Fruit fly (Drosophila melanogaster): ENCODE data around the gene ctp.
A peak's percentile ranks its signal among the peaks of the same experiment; 100 is the strongest.

Gene ctp

DNA sequence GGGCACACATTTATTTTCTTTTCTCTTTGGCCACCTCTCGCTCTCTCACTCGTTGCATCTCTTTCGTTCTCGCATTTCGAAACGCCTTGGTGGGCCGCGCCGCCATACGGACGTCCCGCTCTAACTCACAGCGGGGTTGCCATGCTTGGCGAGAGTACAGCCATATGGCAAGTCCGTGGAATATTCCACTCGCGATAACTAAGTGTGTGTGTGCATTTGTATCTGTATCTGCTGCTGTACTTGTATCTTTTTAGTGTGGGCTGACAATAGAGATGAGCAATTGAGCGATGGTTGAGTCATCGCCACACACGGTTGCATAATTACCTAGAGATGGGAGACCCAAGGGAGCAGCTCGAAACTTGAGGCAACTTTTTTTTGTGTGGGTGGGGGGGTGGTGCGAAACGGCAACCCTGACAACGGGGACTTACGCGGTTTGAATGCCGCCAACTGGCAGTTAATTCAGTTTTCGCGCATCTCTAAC lies 3.1 kb upstream of the ctp start (continued):
- peak; percentile 81 for TF ChIP-seq unc-4 (GFP tag; IDR thresholded peaks at IDR 0.05; ENCODE audit: partially characterized antibody)
- TF ChIP-seq CG9817 (tag; optimal IDR thresholded peaks at IDR 0.05): peak; percentile 86
- no peak for TF ChIP-seq CG4707 (GFP tag; optimal IDR thresholded peaks at IDR 0.05)
- TF ChIP-seq CG7987 (GFP tag; optimal IDR thresholded peaks at IDR 0.05): peak; percentile 82
- TF ChIP-seq Neu2 (GFP tag; optimal IDR thresholded peaks at IDR 0.05; ENCODE audit: borderline replicate concordance): no peak
- TF ChIP-seq shn (GFP tag; optimal IDR thresholded peaks at IDR 0.05): peak; percentile 88
- TF ChIP-seq wdn (GFP tag; IDR thresholded peaks at IDR 0.05): peak; percentile 82
- TF ChIP-seq CG7357 (GFP tag; IDR thresholded peaks at IDR 0.05): peak; percentile 77
- peak; percentile 98 for TF ChIP-seq CG1832 (GFP tag; optimal IDR thresholded peaks at IDR 0.05)
- TF ChIP-seq CG18619 (GFP tag; optimal IDR thresholded peaks at IDR 0.05): peak; percentile 78
- peak; percentile 98 for TF ChIP-seq CG8478 (optimal IDR thresholded peaks at IDR 0.05)
- TF ChIP-seq slou (GFP tag; optimal IDR thresholded peaks at IDR 0.05): peak; percentile 62
- TF ChIP-seq Fer1 (GFP tag; optimal IDR thresholded peaks at IDR 0.05): peak; percentile 83
- TF ChIP-seq unpg (GFP tag; optimal IDR thresholded peaks at IDR 0.05): peak; percentile 77
- TF ChIP-seq trh (GFP tag; optimal IDR thresholded peaks at IDR 0.05): peak; percentile 29
- peak; percentile 67 for TF ChIP-seq CG1024 (GFP tag; IDR thresholded peaks at IDR 0.05)
- no peak for TF ChIP-seq Kr (GFP tag; optimal IDR thresholded peaks at IDR 0.05)
- peak; percentile 98 for TF ChIP-seq stwl (tag; optimal IDR thresholded peaks at IDR 0.05)
- TF ChIP-seq ab (GFP tag; optimal IDR thresholded peaks at IDR 0.05): peak; percentile 69
- TF ChIP-seq mam (GFP tag; optimal IDR thresholded peaks at IDR 0.05): peak; percentile 91
- TF ChIP-seq wor (GFP tag; IDR thresholded peaks at IDR 0.05): peak; percentile 53; the same call in 1 of the 2 replicates
- peak; percentile 74 for TF ChIP-seq Abd-B (GFP tag; optimal IDR thresholded peaks at IDR 0.05)
- peak; percentile 76 for TF ChIP-seq Dek (tag; optimal IDR thresholded peaks at IDR 0.05)
- TF ChIP-seq Side (GFP tag; optimal IDR thresholded peaks at IDR 0.05): peak; percentile 88
- TF ChIP-seq CG10462 (GFP tag; optimal IDR thresholded peaks at IDR 0.05): peak; percentile 60
- peak in 1 of 3 experiments; percentile 33 for TF ChIP-seq lola (GFP tag; optimal IDR thresholded peaks at IDR 0.05)
- peak; percentile 71 for TF ChIP-seq ato (GFP tag; IDR thresholded peaks at IDR 0.05; ENCODE audit: partially characterized antibody)
- TF ChIP-seq CG7963 (GFP tag; IDR thresholded peaks at IDR 0.05; ENCODE audit: partially characterized antibody): peak; percentile 74; the same call in 2 of the 3 replicates
- TF ChIP-seq danr (GFP tag; IDR thresholded peaks at IDR 0.05): peak; percentile 77
- peak; percentile 84 for TF ChIP-seq tin (GFP tag; optimal IDR thresholded peaks at IDR 0.05)
- TF ChIP-seq CG4282 (GFP tag; optimal IDR thresholded peaks at IDR 0.05): peak; percentile 82
- TF ChIP-seq aop (GFP tag; IDR thresholded peaks at IDR 0.05): peak; percentile 69
- peak; percentile 95 for TF ChIP-seq CG9932 (GFP tag; IDR thresholded peaks at IDR 0.05)
- peak; percentile 23 for TF ChIP-seq gsb-n (tag; optimal IDR thresholded peaks at IDR 0.05)
- peak; percentile 50 for TF ChIP-seq CG6765 (GFP tag; optimal IDR thresholded peaks at IDR 0.05)
- peak; percentile 84 for TF ChIP-seq Dad (GFP tag; optimal IDR thresholded peaks at IDR 0.05)
- TF ChIP-seq NFAT (GFP tag; IDR thresholded peaks at IDR 0.05): peak; percentile 95
- peak; percentile 92 for TF ChIP-seq Antp (GFP tag; optimal IDR thresholded peaks at IDR 0.05)
- peak; percentile 93 for TF ChIP-seq H2.0 (GFP tag; IDR thresholded peaks at IDR 0.05)
- peak; percentile 46 for TF ChIP-seq CG8388 (GFP tag; optimal IDR thresholded peaks at IDR 0.05)
- peak; percentile 84 for TF ChIP-seq CG9876 (GFP tag; optimal IDR thresholded peaks at IDR 0.05)
- peak; percentile 79 for TF ChIP-seq Nf-YB (GFP tag; optimal IDR thresholded peaks at IDR 0.05)
- TF ChIP-seq peb (GFP tag; IDR thresholded peaks at IDR 0.05): peak; percentile 58
- peak; percentile 67 to 82 for TF ChIP-seq chif (GFP tag; optimal IDR thresholded peaks at IDR 0.05)
- TF ChIP-seq Mes4 (GFP tag; optimal IDR thresholded peaks at IDR 0.05): peak; percentile 46
- peak; percentile 73 for TF ChIP-seq CG1233 (GFP tag; optimal IDR thresholded peaks at IDR 0.05)
- TF ChIP-seq br (optimal IDR thresholded peaks at IDR 0.05): no peak
- TF ChIP-seq CG18011 (GFP tag; optimal IDR thresholded peaks at IDR 0.05): peak; percentile 71
- peak; percentile 85 for TF ChIP-seq chn (GFP tag; optimal IDR thresholded peaks at IDR 0.05)
- TF ChIP-seq sima (GFP tag; optimal IDR thresholded peaks at IDR 0.05): no peak
- peak; percentile 46; the same call in 1 of the 2 replicates for TF ChIP-seq CG43689 (GFP tag; IDR thresholded peaks at IDR 0.05)
